Fruit fly (Drosophila melanogaster) whole organism, embryonic: ENCODE results near the gene IntS2.

ENCODE experiments used
- Atf-2 ChIP-seq: fragments of 200-800 bp; sonication (Bioruptor generic); optimal IDR thresholded peaks from 2 replicates; lab custom pipeline; 2016; ENCODE audit warnings: missing biosample characterization, missing genetic modification characterization
- B-H1 ChIP-seq: fragments of 200-800 bp; sonication (Bioruptor generic); IDR thresholded peaks from 3 replicates; pipeline ENCODE4 v1.3.6; 2022; ENCODE audit warnings: missing biosample characterization, missing genetic modification characterization
- B-H2 ChIP-seq: fragments of 200-800 bp; sonication (Bioruptor generic); optimal IDR thresholded peaks from 2 replicates; lab custom pipeline; 2018; ENCODE audit warnings: missing biosample characterization, mild to moderate bottlenecking, missing genetic modification characterization
- BEAF-32 ChIP-seq: fragments of 200-800 bp; sonication (Bioruptor generic); optimal IDR thresholded peaks from 3 replicates; lab custom pipeline; 2017; ENCODE audit warnings: missing biosample characterization, missing genetic modification characterization, mild to moderate bottlenecking, moderate library complexity, missing genetic modification reagents
- Bdp1 ChIP-seq: fragments of 200-800 bp; sonication (Bioruptor generic); optimal IDR thresholded peaks from 3 replicates; lab custom pipeline; 2016; ENCODE audit warnings: missing biosample characterization, missing genetic modification characterization
- CG10267 ChIP-seq: fragments of 200-800 bp; sonication (Bioruptor generic); optimal IDR thresholded peaks from 2 replicates; lab custom pipeline; 2018; ENCODE audit warnings: missing biosample characterization, mild to moderate bottlenecking, missing genetic modification characterization, moderate library complexity
- CG10543 ChIP-seq: fragments of 200-800 bp; sonication (Bioruptor generic); optimal IDR thresholded peaks from 3 replicates; lab custom pipeline; 2017; ENCODE audit warnings: missing biosample characterization, mild to moderate bottlenecking, missing genetic modification characterization, moderate library complexity
- CG10565 ChIP-seq: fragments of 200-800 bp; sonication (Bioruptor generic); optimal IDR thresholded peaks from 3 replicates; lab custom pipeline; 2016; ENCODE audit warnings: missing biosample characterization, mild to moderate bottlenecking, missing genetic modification characterization
- CG10959 ChIP-seq: fragments of 200-800 bp; sonication (Bioruptor generic); IDR thresholded peaks from 2 replicates; pipeline ENCODE4 v1.3.6; 2022; ENCODE audit warnings: missing biosample characterization, missing genetic modification characterization
- CG10979 ChIP-seq: fragments of 200-800 bp; sonication (Bioruptor generic); optimal IDR thresholded peaks from 2 replicates; lab custom pipeline; 2018; ENCODE audit warnings: missing biosample characterization, mild to moderate bottlenecking, missing genetic modification characterization, moderate library complexity
- CG12071 ChIP-seq: fragments of 200-800 bp; sonication (Bioruptor generic); optimal IDR thresholded peaks from 3 replicates; lab custom pipeline; 2018; ENCODE audit warnings: missing biosample characterization, mild to moderate bottlenecking, missing genetic modification characterization
- CG15514 ChIP-seq: fragments of 200-800 bp; sonication (Bioruptor generic); optimal IDR thresholded peaks from 3 replicates; lab custom pipeline; 2017; ENCODE audit warnings: missing biosample characterization, missing genetic modification characterization, mild to moderate bottlenecking, moderate library complexity, missing genetic modification reagents
- CG1602 ChIP-seq: fragments of 200-800 bp; sonication (Bioruptor generic); optimal IDR thresholded peaks from 3 replicates; lab custom pipeline; 2016; ENCODE audit warnings: missing biosample characterization, missing genetic modification characterization
- CG16815 ChIP-seq: fragments of 200-800 bp; sonication (Bioruptor generic); optimal IDR thresholded peaks from 3 replicates; lab custom pipeline; 2017; ENCODE audit warnings: missing biosample characterization, mild to moderate bottlenecking, missing genetic modification characterization
- CG17328 ChIP-seq: fragments of 200-800 bp; sonication (Bioruptor generic); IDR thresholded peaks from 2 replicates; pipeline ENCODE4 v1.3.6; 2022; ENCODE audit warnings: missing biosample characterization, missing genetic modification characterization
- CG17359 ChIP-seq: fragments of 200-800 bp; sonication (Bioruptor generic); optimal IDR thresholded peaks from 3 replicates; lab custom pipeline; 2018; ENCODE audit warnings: missing biosample characterization, mild to moderate bottlenecking, missing genetic modification characterization, moderate library complexity
- CG18262 ChIP-seq: fragments of 200-800 bp; optimal IDR thresholded peaks from 3 replicates; lab custom pipeline; 2019; ENCODE audit warnings: missing biosample characterization, mild to moderate bottlenecking, missing genetic modification characterization, moderate library complexity
- CG2712 ChIP-seq: fragments of 200-800 bp; optimal IDR thresholded peaks from 3 replicates; lab custom pipeline; 2019; ENCODE audit warnings: missing biosample characterization, mild to moderate bottlenecking, missing genetic modification characterization, moderate library complexity
- CG30020 ChIP-seq: fragments of 200-800 bp; optimal IDR thresholded peaks from 2 replicates; lab custom pipeline; 2019; ENCODE audit warnings: missing biosample characterization, mild to moderate bottlenecking, missing genetic modification characterization, moderate library complexity
- CG31441 ChIP-seq: fragments of 200-800 bp; sonication (Bioruptor generic); IDR thresholded peaks from 2 replicates; pipeline ENCODE4 v1.3.6; 2022; ENCODE audit warnings: missing biosample characterization, missing genetic modification characterization
- CG3726 ChIP-seq: fragments of 200-800 bp; sonication (Bioruptor generic); IDR thresholded peaks from 3 replicates; pipeline ENCODE4, ENCODE4 v1.3.6; 2022; ENCODE audit warnings: missing biosample characterization, missing genetic modification characterization
- CG43689 ChIP-seq: fragments of 200-800 bp; sonication (Bioruptor generic); IDR thresholded peaks from 2 replicates; pipeline ENCODE4 v1.3.6; 2022; ENCODE audit warnings: missing biosample characterization, missing genetic modification characterization
- CG4424 ChIP-seq: fragments of 200-800 bp; sonication (Bioruptor generic); optimal IDR thresholded peaks from 3 replicates; lab custom pipeline; 2016; ENCODE audit warnings: missing biosample characterization, missing genetic modification characterization
- CG8944 ChIP-seq: fragments of 200-800 bp; sonication (Bioruptor generic); optimal IDR thresholded peaks from 3 replicates; lab custom pipeline; 2016; ENCODE audit warnings: missing biosample characterization, missing genetic modification characterization
- CG9932 ChIP-seq: fragments of 200-800 bp; sonication (Bioruptor generic); IDR thresholded peaks from 2 replicates; pipeline ENCODE4 v1.3.6; 2022; ENCODE audit warnings: missing biosample characterization, missing genetic modification characterization
- Dll ChIP-seq: fragments of 200-800 bp; sonication (Bioruptor generic); IDR thresholded peaks from 4 replicates; pipeline ENCODE4 v1.3.6; 2022; ENCODE audit warnings: missing biosample characterization, missing genetic modification characterization; ENCODE audit not compliant: partially characterized antibody
- E2f2 ChIP-seq: fragments of 200-800 bp; sonication (Bioruptor generic); IDR thresholded peaks from 2 replicates; pipeline ENCODE4 v1.3.6; 2022; ENCODE audit warnings: missing biosample characterization, missing genetic modification characterization
- Fer1 ChIP-seq: fragments of 200-800 bp; sonication (Bioruptor generic); optimal IDR thresholded peaks from 2 replicates; lab custom pipeline; 2017; ENCODE audit warnings: missing biosample characterization, mild to moderate bottlenecking, missing genetic modification characterization
- H2.0 ChIP-seq: fragments of 200-800 bp; sonication (Bioruptor generic); IDR thresholded peaks from 2 replicates; pipeline ENCODE4 v1.3.6; 2022; ENCODE audit warnings: missing biosample characterization, missing genetic modification characterization
- Hsf ChIP-seq: fragments of 200-800 bp; sonication (Bioruptor generic); optimal IDR thresholded peaks from 3 replicates; lab custom pipeline; 2016; ENCODE audit warnings: missing biosample characterization, missing genetic modification characterization
- Lpt ChIP-seq: fragments of >200 bp; optimal IDR thresholded peaks from 2 replicates; lab custom pipeline; 2018; ENCODE audit warnings: missing biosample characterization, missing genetic modification characterization
- Mrtf ChIP-seq: fragments of 200-800 bp; sonication (Bioruptor generic); IDR thresholded peaks from 3 replicates; pipeline ENCODE4 v1.3.6; 2022; ENCODE audit warnings: missing biosample characterization, missing genetic modification characterization
- Oaz ChIP-seq: fragments of 200-800 bp; sonication (Bioruptor generic); IDR thresholded peaks from 2 replicates; pipeline ENCODE4 v1.3.6; 2022; ENCODE audit warnings: missing biosample characterization, missing genetic modification characterization
- PHDP ChIP-seq: fragments of 200-800 bp; sonication (Bioruptor generic); optimal IDR thresholded peaks from 3 replicates; lab custom pipeline; 2018; ENCODE audit warnings: missing biosample characterization, mild to moderate bottlenecking, missing genetic modification characterization, moderate library complexity
- Six4 ChIP-seq: fragments of 200-800 bp; sonication (Bioruptor generic); optimal IDR thresholded peaks from 2 replicates; lab custom pipeline; 2016; ENCODE audit warnings: missing biosample characterization, missing genetic modification characterization
- amos ChIP-seq: fragments of 200-800 bp; sonication (Bioruptor generic); IDR thresholded peaks from 2 replicates; pipeline ENCODE4 v1.3.6; 2022; ENCODE audit warnings: missing biosample characterization, missing genetic modification characterization; ENCODE audit not compliant: partially characterized antibody
- ase ChIP-seq: fragments of 200-800 bp; sonication (Bioruptor generic); IDR thresholded peaks from 3 replicates; pipeline ENCODE4 v1.3.6; 2022; ENCODE audit warnings: missing biosample characterization, missing genetic modification characterization
- dati ChIP-seq: fragments of 200-800 bp; sonication (Bioruptor generic); IDR thresholded peaks from 2 replicates; pipeline ENCODE4 v1.3.6; 2022; ENCODE audit warnings: missing biosample characterization, missing genetic modification characterization
- ems ChIP-seq: fragments of 200-800 bp; sonication (Bioruptor generic); optimal IDR thresholded peaks from 3 replicates; lab custom pipeline; 2016; ENCODE audit warnings: missing biosample characterization, missing genetic modification characterization
- grn ChIP-seq: fragments of 200-800 bp; sonication (Bioruptor generic); optimal IDR thresholded peaks from 3 replicates; lab custom pipeline; 2017; ENCODE audit warnings: missing biosample characterization, missing genetic modification characterization
- gt ChIP-seq: fragments of 200-800 bp; sonication (Bioruptor generic); IDR thresholded peaks from 2 replicates; pipeline ENCODE4 v1.3.6; 2022; ENCODE audit warnings: missing biosample characterization, missing genetic modification characterization
- maf-S ChIP-seq: fragments of 200-800 bp; sonication (Bioruptor generic); optimal IDR thresholded peaks from 2 replicates; lab custom pipeline; 2016; ENCODE audit warnings: missing biosample characterization, missing genetic modification characterization
- p53 ChIP-seq: fragments of 200-800 bp; sonication (Bioruptor generic); optimal IDR thresholded peaks from 2 replicates; lab custom pipeline; 2016; ENCODE audit warnings: missing biosample characterization, missing genetic modification characterization
- pan ChIP-seq, 4 experiments: fragments of >200 bp in 3 of 4; fragments of 200-800 bp in 1 of 4; sonication (Bioruptor generic) in 1 of 4; optimal IDR thresholded peaks in 3 of 4; IDR thresholded peaks in 1 of 4; 2 replicates each; pipeline versions ENCODE4 v1.3.6 to Lab custom; 2017 to 2022; ENCODE audit warnings: missing biosample characterization in 2 of 4, missing genetic modification characterization in 2 of 4, mixed read lengths in 1 of 4
- sd ChIP-seq: fragments of 200-800 bp; sonication (Bioruptor generic); optimal IDR thresholded peaks from 3 replicates; lab custom pipeline; 2018; ENCODE audit warnings: missing biosample characterization, mild to moderate bottlenecking, missing genetic modification characterization, moderate library complexity
- sima ChIP-seq: fragments of 200-800 bp; sonication (Bioruptor generic); optimal IDR thresholded peaks from 2 replicates; lab custom pipeline; 2016; ENCODE audit warnings: missing biosample characterization, missing genetic modification characterization
- sug ChIP-seq: fragments of 200-800 bp; optimal IDR thresholded peaks from 2 replicates; lab custom pipeline; 2019; ENCODE audit warnings: missing biosample characterization, mild to moderate bottlenecking, missing genetic modification characterization, moderate library complexity
- tap ChIP-seq: fragments of 200-800 bp; optimal IDR thresholded peaks from 3 replicates; lab custom pipeline; 2019; ENCODE audit warnings: missing biosample characterization, mild to moderate bottlenecking, missing genetic modification characterization, moderate library complexity
- ttk ChIP-seq: fragments of 200-800 bp; sonication (Bioruptor generic); IDR thresholded peaks from 2 replicates; pipeline ENCODE4 v2.1.2; 2022; ENCODE audit warnings: missing biosample characterization, missing genetic modification characterization
- tx ChIP-seq: fragments of 200-800 bp; sonication (Bioruptor generic); optimal IDR thresholded peaks from 2 replicates; lab custom pipeline; 2016; ENCODE audit warnings: missing biosample characterization, missing genetic modification characterization

The IntS2 gene

DNA sequence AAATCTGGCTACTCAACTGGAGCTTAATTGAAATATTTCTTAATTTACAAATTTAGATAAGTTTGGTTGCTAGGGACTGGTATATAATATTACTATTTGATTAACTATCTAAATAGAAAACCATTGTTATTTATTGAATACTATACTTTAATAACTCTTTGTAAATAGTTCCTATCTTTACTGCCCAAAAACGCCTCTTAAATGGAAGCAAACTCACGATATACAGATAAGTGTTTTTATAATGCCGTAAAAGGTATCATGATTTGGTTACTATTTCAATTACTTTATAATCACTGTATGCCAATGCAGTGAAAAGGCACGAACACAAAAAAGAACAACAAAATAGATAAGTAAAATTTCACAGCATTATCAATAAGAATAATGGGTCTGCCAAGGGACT lies 30.8 kb downstream of the IntS2 start (continued):
- TF ChIP-seq CG18262 (tag; lab: Kevin White, UChicago): no peak
- no peak for TF ChIP-seq Six4
- TF ChIP-seq Lpt (GFP tag; lab: Kevin White, UChicago): no peak
- TF ChIP-seq sug (tag; lab: Kevin White, UChicago): peak; percentile 32
- TF ChIP-seq CG16815 (GFP tag; lab: Kevin White, UChicago): no peak
- 0 out of 2 replicates have a peak, but pooled peaks have one; percentile 18 for TF ChIP-seq CG31441 (GFP tag; lab: Robert Waterston, UW)
- no peak for TF ChIP-seq CG15514 (GFP tag; lab: Kevin White, UChicago)
- no peak for TF ChIP-seq Dll
- no peak for TF ChIP-seq sima (GFP tag; lab: Kevin White, UChicago)
- TF ChIP-seq CG12071 (GFP tag; lab: Kevin White, UChicago): no peak
- TF ChIP-seq maf-S (GFP tag; lab: Kevin White, UChicago): no peak
- TF ChIP-seq ttk (GFP tag; lab: Robert Waterston, UW): no peak
- no peak for TF ChIP-seq CG17328 (GFP tag; lab: Robert Waterston, UW)
- TF ChIP-seq B-H2 (GFP tag; lab: Kevin White, UChicago): peak; percentile 7
- peak; percentile 16 for TF ChIP-seq PHDP (tag; lab: Kevin White, UChicago)
- no peak for TF ChIP-seq CG10267 (tag; lab: Kevin White, UChicago)
- no peak for TF ChIP-seq tx (GFP tag; lab: Kevin White, UChicago)
- TF ChIP-seq BEAF-32 (GFP tag; lab: Kevin White, UChicago): no peak

DNA sequence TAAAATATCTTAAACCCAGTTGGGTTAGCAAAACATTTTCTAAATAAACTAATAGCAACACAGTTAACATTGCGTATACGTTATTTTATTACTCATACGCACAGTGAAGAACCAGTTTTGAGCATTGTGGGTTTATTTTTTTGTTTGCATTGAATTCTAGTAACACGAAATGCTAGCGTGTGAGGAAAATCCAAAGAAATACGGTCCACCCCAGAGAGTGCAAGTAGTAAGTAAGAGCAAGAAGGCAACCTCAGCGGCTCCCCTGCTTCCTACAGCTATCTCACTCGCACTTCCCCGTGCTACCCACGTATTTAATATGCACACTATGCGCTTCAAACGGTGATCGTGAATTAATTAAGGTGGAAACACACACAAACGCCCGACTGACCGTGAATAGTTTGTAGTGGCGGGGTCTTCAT lies 31.6 kb downstream of the IntS2 start:
- peak; percentile 84 for TF ChIP-seq Hsf
- 0 out of 2 replicates have a peak, but pooled peaks have one; percentile 28 for TF ChIP-seq CG43689 (GFP tag; lab: Robert Waterston, UW)
- peak; percentile 69 for TF ChIP-seq B-H1 (GFP tag; lab: Robert Waterston, UW)
- TF ChIP-seq gt (GFP tag; lab: Robert Waterston, UW): no peak
- peak; percentile 86 for TF ChIP-seq CG10979 (tag; lab: Kevin White, UChicago)
- peak; percentile 82 for TF ChIP-seq Mrtf
- TF ChIP-seq dati (GFP tag; lab: Robert Waterston, UW): 0 out of 2 replicates have a peak, but pooled peaks have one; percentile 47
- peak; percentile 68 for TF ChIP-seq CG8944 (GFP tag; lab: Kevin White, UChicago)
- TF ChIP-seq H2.0 (GFP tag; lab: Robert Waterston, UW): peak; percentile 52
- peak; percentile 52 for TF ChIP-seq E2f2 (GFP tag; lab: Robert Waterston, UW)
- TF ChIP-seq amos (GFP tag; lab: Robert Waterston, UW): no peak
- peak; percentile 88 for TF ChIP-seq CG2712
- TF ChIP-seq tap: peak; percentile 93
- TF ChIP-seq p53 (GFP tag; lab: Kevin White, UChicago): no peak
- peak; percentile 71 for TF ChIP-seq sd (tag; lab: Kevin White, UChicago)
- TF ChIP-seq CG17359: peak; percentile 90
- TF ChIP-seq CG10543 (GFP tag; lab: Kevin White, UChicago): peak; percentile 85
- TF ChIP-seq pan (optimal IDR thresholded peaks at IDR 0.05; lab: Kevin White, UChicago): no peak
- TF ChIP-seq pan (GFP tag; optimal IDR thresholded peaks at IDR 0.05 in 1 of 2, IDR thresholded peaks at IDR 0.05 in 1 of 2): peak in 1 of 2 experiments; percentile 79
- TF ChIP-seq CG9932 (GFP tag; lab: Robert Waterston, UW): peak; percentile 71
- peak; percentile 61 for TF ChIP-seq Bdp1 (GFP tag; lab: Kevin White, UChicago)
- peak; percentile 80 for TF ChIP-seq ems (GFP tag; lab: Kevin White, UChicago)
- TF ChIP-seq Oaz (GFP tag; lab: Robert Waterston, UW): peak; percentile 77
- peak; percentile 60 for TF ChIP-seq CG1602 (GFP tag; lab: Kevin White, UChicago)
- peak; percentile 68; the same call in 1 of the 3 replicates for TF ChIP-seq CG3726 (GFP tag; lab: Robert Waterston, UW)
- TF ChIP-seq CG4424 (GFP tag; lab: Kevin White, UChicago): peak; percentile 82
- no peak for TF ChIP-seq CG10959
- peak; percentile 95 for TF ChIP-seq Fer1
- peak; percentile 15 for TF ChIP-seq CG10565 (GFP tag; lab: Kevin White, UChicago)
- TF ChIP-seq Atf-2 (GFP tag; lab: Kevin White, UChicago): peak; percentile 81
- peak; percentile 52 for TF ChIP-seq grn
- peak; percentile 60 for TF ChIP-seq CG30020 (tag; lab: Kevin White, UChicago)
- peak; percentile 57; the same call in 2 of the 3 replicates for TF ChIP-seq ase
